Fruit fly (Drosophila melanogaster) whole organism, embryonic: ENCODE results near the gene CG43814.

Source experiments
- Atf6 ChIP-seq: fragments of 200-800 bp; sonication (Bioruptor generic); IDR thresholded peaks from 2 replicates; pipeline ENCODE4 v1.3.6; 2022; ENCODE audit warnings: missing biosample characterization, missing genetic modification characterization
- Bgb ChIP-seq: fragments of 200-800 bp; sonication (Bioruptor generic); IDR thresholded peaks from 2 replicates; pipeline ENCODE4 v1.3.6; 2022; ENCODE audit warnings: missing biosample characterization, missing genetic modification characterization; ENCODE audit not compliant: partially characterized antibody
- CG10654 ChIP-seq: fragments of 200-800 bp; sonication (Bioruptor generic); optimal IDR thresholded peaks from 2 replicates; lab custom pipeline; 2016; ENCODE audit warnings: missing biosample characterization, missing genetic modification characterization
- CG11085 ChIP-seq: fragments of 200-800 bp; sonication (Bioruptor generic); IDR thresholded peaks from 2 replicates; pipeline ENCODE4 v1.3.6; 2022; ENCODE audit warnings: missing biosample characterization, missing genetic modification characterization
- CG11560 ChIP-seq: fragments of 200-800 bp; sonication (Bioruptor generic); IDR thresholded peaks from 3 replicates; pipeline ENCODE4 v1.3.6; 2022; ENCODE audit warnings: missing biosample characterization, missing genetic modification characterization
- CG14965 ChIP-seq: fragments of 200-800 bp; sonication (Bioruptor generic); optimal IDR thresholded peaks from 2 replicates; lab custom pipeline; 2016; ENCODE audit warnings: missing biosample characterization, missing genetic modification characterization, borderline replicate concordance
- CG15269 ChIP-seq: fragments of 200-800 bp; sonication (Bioruptor generic); optimal IDR thresholded peaks from 2 replicates; lab custom pipeline; 2018; ENCODE audit warnings: missing biosample characterization, mild to moderate bottlenecking, missing genetic modification characterization, moderate library complexity
- CG17385 ChIP-seq: fragments of 200-800 bp; sonication (Bioruptor generic); optimal IDR thresholded peaks from 3 replicates; lab custom pipeline; 2018; ENCODE audit warnings: missing biosample characterization, mild to moderate bottlenecking, missing genetic modification characterization
- CG1792 ChIP-seq: fragments of 200-800 bp; sonication (Bioruptor generic); optimal IDR thresholded peaks from 2 replicates; lab custom pipeline; 2016; ENCODE audit warnings: missing biosample characterization, missing genetic modification characterization
- CG18619 ChIP-seq: fragments of 200-800 bp; sonication (Bioruptor generic); optimal IDR thresholded peaks from 3 replicates; lab custom pipeline; 2017; ENCODE audit warnings: missing biosample characterization, mild to moderate bottlenecking, missing genetic modification characterization
- CG2678 ChIP-seq: fragments of 200-800 bp; sonication (Bioruptor generic); optimal IDR thresholded peaks from 3 replicates; lab custom pipeline; 2019; ENCODE audit warnings: missing biosample characterization, mild to moderate bottlenecking, missing genetic modification characterization, moderate library complexity
- CG3163 ChIP-seq: fragments of 200-800 bp; sonication (Bioruptor generic); optimal IDR thresholded peaks from 3 replicates; lab custom pipeline; 2016; ENCODE audit warnings: missing biosample characterization, missing genetic modification characterization
- CG32532 ChIP-seq: fragments of 200-800 bp; sonication (Bioruptor generic); IDR thresholded peaks from 2 replicates; pipeline ENCODE4 v1.3.6; 2022; ENCODE audit warnings: missing biosample characterization, missing genetic modification characterization
- CG3281 ChIP-seq: fragments of 200-800 bp; sonication (Bioruptor generic); optimal IDR thresholded peaks from 3 replicates; lab custom pipeline; 2017; ENCODE audit warnings: missing biosample characterization, mild to moderate bottlenecking, missing genetic modification characterization
- CG3838 ChIP-seq: fragments of 200-800 bp; sonication (Bioruptor generic); optimal IDR thresholded peaks from 3 replicates; lab custom pipeline; 2016; ENCODE audit warnings: missing biosample characterization, missing genetic modification characterization
- CG42726 ChIP-seq: fragments of 200-800 bp; sonication (Bioruptor generic); IDR thresholded peaks from 2 replicates; pipeline ENCODE4 v1.3.6; 2022; ENCODE audit warnings: missing biosample characterization, missing genetic modification characterization; ENCODE audit not compliant: partially characterized antibody
- CG6175 ChIP-seq: fragments of 200-800 bp; sonication (Bioruptor generic); IDR thresholded peaks from 3 replicates; pipeline ENCODE4 v1.3.6; 2022; ENCODE audit warnings: missing biosample characterization, missing genetic modification characterization
- CG6765 ChIP-seq: fragments of 200-800 bp; sonication (Bioruptor generic); optimal IDR thresholded peaks from 3 replicates; lab custom pipeline; 2017; ENCODE audit warnings: missing biosample characterization, mild to moderate bottlenecking, missing genetic modification characterization
- CG7357 ChIP-seq: fragments of 200-800 bp; sonication (Bioruptor generic); IDR thresholded peaks from 3 replicates; pipeline ENCODE4 v1.3.6; 2022; ENCODE audit warnings: missing biosample characterization, missing genetic modification characterization
- CG7987 ChIP-seq: fragments of 200-800 bp; sonication (Bioruptor generic); optimal IDR thresholded peaks from 2 replicates; lab custom pipeline; 2018; ENCODE audit warnings: missing biosample characterization, mild to moderate bottlenecking, missing genetic modification characterization, moderate library complexity
- CG8924 ChIP-seq: fragments of 200-800 bp; optimal IDR thresholded peaks from 3 replicates; lab custom pipeline; 2019; ENCODE audit warnings: missing biosample characterization, mild to moderate bottlenecking, missing genetic modification characterization, moderate library complexity
- CG9932 ChIP-seq: fragments of 200-800 bp; sonication (Bioruptor generic); IDR thresholded peaks from 2 replicates; pipeline ENCODE4 v1.3.6; 2022; ENCODE audit warnings: missing biosample characterization, missing genetic modification characterization
- CoRest ChIP-seq: fragments of 200-800 bp; sonication (Bioruptor generic); optimal IDR thresholded peaks from 3 replicates; lab custom pipeline; 2018; ENCODE audit warnings: missing biosample characterization, mild to moderate bottlenecking, missing genetic modification characterization, moderate library complexity
- Ets97D ChIP-seq: fragments of 200-800 bp; sonication (Bioruptor generic); optimal IDR thresholded peaks from 3 replicates; lab custom pipeline; 2016; ENCODE audit warnings: missing biosample characterization, missing genetic modification characterization
- Gsc ChIP-seq: fragments of 200-800 bp; sonication (Bioruptor generic); IDR thresholded peaks from 2 replicates; pipeline ENCODE4 v1.3.6; 2022; ENCODE audit warnings: missing biosample characterization, missing genetic modification characterization
- HmgD ChIP-seq: fragments of 200-800 bp; sonication (Bioruptor generic); optimal IDR thresholded peaks from 3 replicates; lab custom pipeline; 2016; ENCODE audit warnings: missing biosample characterization, missing genetic modification characterization
- Mrtf ChIP-seq: fragments of 200-800 bp; sonication (Bioruptor generic); IDR thresholded peaks from 3 replicates; pipeline ENCODE4 v1.3.6; 2022; ENCODE audit warnings: missing biosample characterization, missing genetic modification characterization
- Oli ChIP-seq: fragments of 200-800 bp; sonication (Bioruptor generic); optimal IDR thresholded peaks from 2 replicates; lab custom pipeline; 2018; ENCODE audit warnings: missing biosample characterization, mild to moderate bottlenecking, missing genetic modification characterization, moderate library complexity
- Ravus ChIP-seq: fragments of 200-800 bp; sonication (Bioruptor generic); IDR thresholded peaks from 2 replicates; pipeline ENCODE4 v1.3.6; 2022; ENCODE audit warnings: missing biosample characterization, missing genetic modification characterization
- Rfx ChIP-seq: fragments of 200-800 bp; sonication (Bioruptor generic); IDR thresholded peaks from 2 replicates; pipeline ENCODE4 v1.3.6; 2022; ENCODE audit warnings: missing biosample characterization, missing genetic modification characterization
- ase ChIP-seq: fragments of 200-800 bp; sonication (Bioruptor generic); IDR thresholded peaks from 3 replicates; pipeline ENCODE4 v1.3.6; 2022; ENCODE audit warnings: missing biosample characterization, missing genetic modification characterization
- bigmax ChIP-seq: fragments of 200-800 bp; sonication (Bioruptor generic); optimal IDR thresholded peaks from 2 replicates; lab custom pipeline; 2018; ENCODE audit warnings: missing biosample characterization, mild to moderate bottlenecking, missing genetic modification characterization
- cas ChIP-seq: fragments of 200-800 bp; sonication (Bioruptor generic); IDR thresholded peaks from 2 replicates; pipeline ENCODE4 v1.3.6; 2022; ENCODE audit warnings: missing biosample characterization, missing genetic modification characterization
- caup ChIP-seq: fragments of 200-800 bp; sonication (Bioruptor generic); optimal IDR thresholded peaks from 3 replicates; lab custom pipeline; 2017; ENCODE audit warnings: missing biosample characterization, mild to moderate bottlenecking, missing genetic modification characterization, moderate library complexity; ENCODE audit not compliant: severe bottlenecking
- ci ChIP-seq: fragments of 200-800 bp; sonication (Bioruptor generic); IDR thresholded peaks from 3 replicates; pipeline ENCODE4 v1.3.6; 2022; ENCODE audit warnings: missing biosample characterization, missing genetic modification characterization
- crc ChIP-seq: fragments of 200-800 bp; sonication (Bioruptor generic); optimal IDR thresholded peaks from 2 replicates; lab custom pipeline; 2016; ENCODE audit warnings: missing biosample characterization, missing genetic modification characterization
- dan ChIP-seq: fragments of 200-800 bp; sonication (Bioruptor generic); IDR thresholded peaks from 2 replicates; pipeline ENCODE4 v1.3.6; 2022; ENCODE audit warnings: missing biosample characterization, missing genetic modification characterization
- exex ChIP-seq: fragments of 200-800 bp; sonication (Bioruptor generic); optimal IDR thresholded peaks from 4 replicates; lab custom pipeline; 2018; ENCODE audit warnings: missing biosample characterization, mild to moderate bottlenecking, missing genetic modification characterization, moderate library complexity
- ind ChIP-seq: fragments of 200-800 bp; sonication (Bioruptor generic); optimal IDR thresholded peaks from 3 replicates; lab custom pipeline; 2016; ENCODE audit warnings: missing biosample characterization, missing genetic modification characterization
- nerfin-1 ChIP-seq: fragments of 200-800 bp; sonication (Bioruptor generic); optimal IDR thresholded peaks from 3 replicates; lab custom pipeline; 2019; ENCODE audit warnings: missing biosample characterization, mild to moderate bottlenecking, missing genetic modification characterization, moderate library complexity
- oc ChIP-seq: fragments of 200-800 bp; sonication (Bioruptor generic); optimal IDR thresholded peaks from 2 replicates; lab custom pipeline; 2018; ENCODE audit warnings: missing biosample characterization, mild to moderate bottlenecking, missing genetic modification characterization, moderate library complexity
- onecut ChIP-seq: fragments of 200-800 bp; sonication (Bioruptor generic); IDR thresholded peaks from 2 replicates; pipeline ENCODE4 v1.3.6; 2022; ENCODE audit warnings: missing biosample characterization, missing genetic modification characterization
- row ChIP-seq: fragments of 200-800 bp; sonication (Bioruptor generic); IDR thresholded peaks from 3 replicates; pipeline ENCODE4 v1.3.6; 2022; ENCODE audit warnings: missing biosample characterization, missing genetic modification characterization
- schlank ChIP-seq: fragments of 200-800 bp; sonication (Bioruptor generic); optimal IDR thresholded peaks from 2 replicates; lab custom pipeline; 2018; ENCODE audit warnings: missing biosample characterization, mild to moderate bottlenecking, missing genetic modification characterization
- scrt ChIP-seq: fragments of 200-800 bp; sonication (Bioruptor generic); optimal IDR thresholded peaks from 2 replicates; lab custom pipeline; 2018; ENCODE audit warnings: missing biosample characterization, mild to moderate bottlenecking, missing genetic modification characterization, moderate library complexity
- slou ChIP-seq: fragments of 200-800 bp; sonication (Bioruptor generic); optimal IDR thresholded peaks from 3 replicates; lab custom pipeline; 2016; ENCODE audit warnings: missing biosample characterization, missing genetic modification characterization
- tna ChIP-seq: fragments of 200-800 bp; sonication (Bioruptor generic); IDR thresholded peaks from 2 replicates; pipeline ENCODE4 v1.3.6; 2022; ENCODE audit warnings: missing biosample characterization, missing genetic modification characterization; ENCODE audit not compliant: partially characterized antibody
- toy ChIP-seq: fragments of 200-800 bp; sonication (Bioruptor generic); IDR thresholded peaks from 2 replicates; pipeline ENCODE4 v1.3.6; 2022; ENCODE audit warnings: missing biosample characterization, missing genetic modification characterization
- wek ChIP-seq: fragments of 200-800 bp; sonication (Bioruptor generic); optimal IDR thresholded peaks from 3 replicates; lab custom pipeline; 2018; ENCODE audit warnings: missing biosample characterization, mild to moderate bottlenecking, missing genetic modification characterization, moderate library complexity

CG43814 gene

dm6 chr2L:18839143-18839872, 34.2 kb upstream of the CG43814 start, which contains the start of gene CG10600 (continued):
- TF ChIP-seq CG10654 (peak; percentile 75), CG6175 (peak; percentile 51; the same call in 1 of the 3 replicates), CG7987 (peak; percentile 85), CG42726 (GFP tag; lab: Robert Waterston, UW) (peak; percentile 91), Ets97D (GFP tag; lab: Kevin White, UChicago) (peak; percentile 94), onecut (GFP tag; lab: Robert Waterston, UW) (peak; percentile 91), Ravus (GFP tag; lab: Robert Waterston, UW) (no peak), Mrtf (GFP tag; lab: Robert Waterston, UW) (peak; percentile 44; the same call in 1 of the 3 replicates), Rfx (GFP tag; lab: Robert Waterston, UW) (peak; percentile 90), CG3838 (GFP tag; lab: Kevin White, UChicago) (peak; percentile 36), Bgb (GFP tag; lab: Robert Waterston, UW) (peak; percentile 92), wek (GFP tag; lab: Kevin White, UChicago) (peak; percentile 39), schlank (peak; percentile 77), Atf6 (GFP tag; lab: Robert Waterston, UW) (peak; percentile 59; the same call in 1 of the 2 replicates), exex (tag; lab: Kevin White, UChicago) (no peak), CoRest (peak; percentile 72), scrt (GFP tag; lab: Kevin White, UChicago) (peak; percentile 61), CG2678 (tag; lab: Kevin White, UChicago) (no peak), dan (GFP tag; lab: Robert Waterston, UW) (no peak), CG8924 (tag; lab: Kevin White, UChicago) (peak; percentile 45), slou (peak; percentile 67), Oli (tag; lab: Kevin White, UChicago) (peak; percentile 42), caup (GFP tag; lab: Kevin White, UChicago) (peak; percentile 88), ase (peak; percentile 59; the same call in 2 of the 3 replicates), HmgD (peak; percentile 97), CG11085 (GFP tag; lab: Robert Waterston, UW) (peak; percentile 76), ind (peak; percentile 86), nerfin-1 (tag; lab: Kevin White, UChicago) (peak; percentile 64), tna (GFP tag; lab: Robert Waterston, UW) (peak; percentile 75), row (GFP tag; lab: Robert Waterston, UW) (peak; percentile 55), CG18619 (GFP tag; lab: Kevin White, UChicago) (peak; percentile 46), ci (GFP tag; lab: Robert Waterston, UW) (peak; percentile 90), oc (tag; lab: Kevin White, UChicago) (no peak), CG9932 (GFP tag; lab: Robert Waterston, UW) (peak; percentile 89), CG14965 (GFP tag; lab: Kevin White, UChicago) (peak; percentile 31), CG3281 (peak; percentile 66), CG17385 (GFP tag; lab: Kevin White, UChicago) (peak; percentile 68), CG15269 (tag; lab: Kevin White, UChicago) (no peak), CG11560 (tag; lab: Robert Waterston, UW) (peak; percentile 83; the same call in 2 of the 3 replicates), Gsc (GFP tag; lab: Robert Waterston, UW) (no peak), CG32532 (GFP tag; lab: Robert Waterston, UW) (peak; percentile 86), CG3163 (GFP tag; lab: Kevin White, UChicago) (peak; percentile 80), bigmax (GFP tag; lab: Kevin White, UChicago) (peak; percentile 18), CG1792 (GFP tag; lab: Kevin White, UChicago) (peak; percentile 81), crc (GFP tag; lab: Kevin White, UChicago) (peak; percentile 78), cas (GFP tag; lab: Robert Waterston, UW) (peak; percentile 54; the same call in 1 of the 2 replicates), CG7357 (no peak; the same call in 2 of the 3 replicates), CG6765 (GFP tag; lab: Kevin White, UChicago) (no peak), toy (GFP tag; lab: Robert Waterston, UW) (peak; percentile 25; the same call in 1 of the 2 replicates)
